Fruit fly (Drosophila melanogaster) whole organism: Measurements from ENCODE around the gene Ccn.

Source experiments
- CG8478 ChIP-seq: fragments of >200 bp; optimal IDR thresholded peaks from 2 replicates; lab custom pipeline; 2018; ENCODE audit warnings: inconsistent platforms
- Dll ChIP-seq: fragments of >200 bp; optimal IDR thresholded peaks from 2 replicates; lab custom pipeline; 2017
- EcR ChIP-seq, 2 experiments: fragments of >200 bp; optimal IDR thresholded peaks; 2 replicates each; lab custom pipeline; 2017; ENCODE audit warnings: missing biosample characterization in 2 of 2, missing genetic modification characterization in 2 of 2, missing genetic modification reagents in 2 of 2
- psq ChIP-seq: fragments of >200 bp; optimal IDR thresholded peaks from 2 replicates; lab custom pipeline; 2017
- usp ChIP-seq: fragments of >200 bp; optimal IDR thresholded peaks from 2 replicates; lab custom pipeline; 2017; ENCODE audit warnings: missing biosample characterization, missing genetic modification characterization, mixed read lengths

dm6 chr3L:17663647-17664046 is 26.2 kb upstream of the Ccn start:
- TF ChIP-seq psq (lab: Kevin White, UChicago) = no peak
- TF ChIP-seq CG8478 (lab: Kevin White, UChicago) = no peak
- TF ChIP-seq usp = no peak
- TF ChIP-seq Dll (lab: Kevin White, UChicago) = no peak
- no peak for TF ChIP-seq EcR (GFP tag; optimal IDR thresholded peaks at IDR 0.05; lab: Kevin White, UChicago)
